Fruit fly (Drosophila melanogaster): ENCODE results near the gene N.
A peak's percentile ranks its signal among the peaks of the same experiment; 100 is the strongest.

Gene N

dm6 chrX:3139961-3140360 is 5.3 kb downstream of the N start:
- TF ChIP-seq CTCF (optimal IDR thresholded peaks at IDR 0.05), result no peak
- TF ChIP-seq CG8478 (optimal IDR thresholded peaks at IDR 0.05), result no peak

DNA sequence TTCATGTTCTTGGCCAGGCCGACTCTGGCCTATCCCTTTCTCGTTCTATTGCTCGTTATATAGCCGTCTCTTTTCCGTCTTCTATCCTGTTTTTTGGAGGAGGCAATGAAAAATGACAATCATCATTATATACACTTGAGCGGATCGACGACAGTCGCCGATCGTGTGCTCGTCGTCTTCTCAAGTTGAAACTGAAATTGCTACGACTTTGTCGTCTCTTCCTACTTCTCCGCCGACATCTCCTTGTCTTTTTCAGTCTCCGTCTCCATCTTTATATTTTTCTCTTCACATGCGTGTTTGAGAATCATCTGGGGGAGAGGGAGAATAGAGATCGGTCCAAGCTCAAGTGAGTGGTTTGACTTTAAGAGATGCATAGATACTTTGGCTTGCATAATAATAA is 6.1 kb downstream of the N start:
- TF ChIP-seq CTCF (optimal IDR thresholded peaks at IDR 0.05) (no peak), CG8478 (optimal IDR thresholded peaks at IDR 0.05) (no peak)

DNA sequence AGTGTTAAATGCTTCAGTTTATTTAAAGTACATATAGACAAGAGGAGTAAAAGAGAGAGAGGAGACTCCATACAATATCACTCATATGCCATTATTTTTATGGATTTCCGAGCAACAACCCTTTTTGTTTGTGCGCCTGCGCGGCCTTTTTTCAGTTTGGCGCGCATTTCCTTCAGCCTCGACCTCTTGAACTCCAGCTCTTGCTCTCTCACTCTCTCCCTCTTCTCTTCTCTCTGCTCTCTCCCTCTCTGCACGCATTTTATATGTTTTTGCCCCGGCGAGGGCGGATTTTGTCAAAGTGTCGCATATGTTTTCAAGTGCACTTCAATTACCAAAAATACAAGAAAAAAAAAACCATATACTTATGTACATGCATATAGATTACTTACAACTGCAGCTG is 7.4 kb downstream of the N start:
- TF ChIP-seq CTCF (optimal IDR thresholded peaks at IDR 0.05), result no peak
- no peak for TF ChIP-seq CG8478 (optimal IDR thresholded peaks at IDR 0.05)

DNA sequence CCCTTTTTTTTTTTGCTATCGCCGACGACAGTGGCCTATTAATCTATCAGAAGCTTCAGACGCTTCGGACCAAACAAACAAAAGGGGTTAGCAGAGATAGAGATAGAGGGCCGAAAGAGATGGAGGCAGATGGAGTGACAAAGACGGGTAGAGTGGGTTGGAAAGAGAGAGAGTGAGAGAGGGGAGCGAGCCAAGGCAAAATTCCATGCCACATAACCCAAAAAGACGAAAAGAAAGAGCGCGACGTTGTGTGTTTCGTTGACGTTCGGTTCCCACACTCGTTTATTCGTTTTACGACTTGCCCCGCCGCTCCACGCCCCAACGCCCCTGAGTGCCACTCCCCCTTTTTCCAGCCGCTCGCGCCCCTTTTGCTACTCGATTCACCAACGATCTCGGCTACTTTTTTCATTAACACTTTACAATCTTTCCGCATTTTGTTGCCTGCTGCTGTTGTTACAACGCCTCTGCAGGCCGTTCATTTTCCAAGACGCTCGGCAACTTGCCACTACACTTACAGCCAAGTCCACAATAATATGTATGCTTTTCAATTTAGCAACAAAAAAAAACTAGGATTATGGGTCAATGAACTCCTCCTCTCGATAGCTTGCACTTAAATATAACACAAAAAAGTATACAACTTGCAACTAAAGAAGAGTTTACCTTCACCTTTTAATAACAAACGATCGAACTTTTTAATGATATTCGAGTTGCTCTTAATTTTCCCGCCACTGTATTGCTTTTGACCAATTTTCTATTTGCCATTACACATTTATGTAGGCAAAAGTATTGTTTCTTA is 8.8 kb downstream of the N start:
- TF ChIP-seq CG8478 (optimal IDR thresholded peaks at IDR 0.05), result no peak
- no peak for TF ChIP-seq CTCF (optimal IDR thresholded peaks at IDR 0.05)

- TF ChIP-seq CG8478 (optimal IDR thresholded peaks at IDR 0.05), result no peak
- TF ChIP-seq CTCF (optimal IDR thresholded peaks at IDR 0.05), result no peak
Measured at dm6 chrX:3146995-3147394, 12.3 kb downstream of the N start.

- TF ChIP-seq CG8478 (optimal IDR thresholded peaks at IDR 0.05) (no peak), CTCF (optimal IDR thresholded peaks at IDR 0.05) (no peak)
Measured at dm6 chrX:3150655-3151486, 16.2 kb downstream of the N start.

DNA sequence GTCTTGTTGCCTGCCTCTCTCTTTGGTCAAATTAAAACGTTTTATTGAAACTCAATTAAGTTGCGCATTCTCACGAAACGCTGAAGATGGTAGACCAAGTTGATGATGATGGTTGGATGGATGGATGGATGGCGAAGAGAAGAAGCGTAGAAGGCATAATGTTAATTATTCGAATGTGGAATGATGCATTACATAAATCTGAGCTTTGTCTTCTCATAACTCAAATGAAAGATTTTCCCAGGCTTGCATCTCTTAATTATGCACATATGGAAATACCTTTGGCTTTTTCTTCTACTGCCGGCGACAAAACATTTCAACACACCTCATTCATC is 16.8 kb downstream of the N start:
- no peak for TF ChIP-seq CTCF (optimal IDR thresholded peaks at IDR 0.05)
- no peak for TF ChIP-seq CG8478 (optimal IDR thresholded peaks at IDR 0.05)

- TF ChIP-seq CTCF (optimal IDR thresholded peaks at IDR 0.05), result no peak
- no peak for TF ChIP-seq CG8478 (optimal IDR thresholded peaks at IDR 0.05)
Measured at dm6 chrX:3152280-3152679, 17.6 kb downstream of the N start.

- no peak for TF ChIP-seq CTCF (optimal IDR thresholded peaks at IDR 0.05)
- no peak for TF ChIP-seq CG8478 (optimal IDR thresholded peaks at IDR 0.05)
Measured at dm6 chrX:3157048-3157703, 22.5 kb downstream of the N start.

dm6 chrX:3158620-3159019 is 23.9 kb downstream of the N start:
- TF ChIP-seq CTCF (optimal IDR thresholded peaks at IDR 0.05) (no peak), CG8478 (optimal IDR thresholded peaks at IDR 0.05) (no peak)

DNA sequence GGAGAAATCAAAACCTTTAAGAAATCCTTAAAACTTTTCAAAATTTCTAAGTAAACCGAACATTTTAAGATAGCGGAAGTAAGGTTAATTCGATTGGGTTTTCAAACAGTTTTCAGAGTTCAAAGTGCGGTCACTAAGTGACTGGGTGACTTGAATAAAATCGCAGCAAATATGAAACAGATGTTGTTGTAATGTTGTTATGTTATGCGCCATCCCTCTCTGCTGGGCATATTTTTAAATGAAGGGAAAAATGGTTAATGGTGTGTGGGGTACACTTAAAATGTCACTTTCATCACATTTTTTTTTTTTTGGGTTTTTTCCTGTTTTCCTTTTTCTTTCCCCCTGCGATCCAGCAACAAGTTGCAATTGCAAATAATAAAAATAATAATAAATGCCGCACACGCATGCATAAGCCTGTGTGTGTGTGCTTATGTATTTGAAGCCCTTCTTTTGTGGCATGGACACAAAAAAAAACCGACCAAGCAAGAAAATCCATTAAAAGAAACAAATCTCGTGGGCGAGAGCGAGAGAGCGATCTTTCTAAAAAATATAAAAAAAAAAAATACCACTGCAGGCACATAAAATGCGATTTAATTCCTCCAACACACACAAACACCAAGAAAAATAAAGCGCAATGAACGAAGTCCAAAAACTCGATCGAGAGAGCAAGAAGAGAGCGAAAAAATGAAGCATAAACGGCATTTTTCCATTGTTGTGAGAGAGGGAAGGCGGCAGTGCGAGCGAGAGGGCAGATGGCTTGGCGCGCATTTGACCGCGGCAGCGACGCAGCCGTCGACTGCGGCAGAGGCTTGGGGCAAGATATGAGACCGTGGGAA is 27.1 kb downstream of the N start:
- TF ChIP-seq CTCF (optimal IDR thresholded peaks at IDR 0.05) (no peak), CG8478 (optimal IDR thresholded peaks at IDR 0.05) (no peak)

- no peak for TF ChIP-seq CG8478 (optimal IDR thresholded peaks at IDR 0.05)
- peak in 1 of 2 experiments; percentile 6 for TF ChIP-seq CTCF (optimal IDR thresholded peaks at IDR 0.05)
Measured at dm6 chrX:3162405-3163256, 28.0 kb downstream of the N start.

DNA sequence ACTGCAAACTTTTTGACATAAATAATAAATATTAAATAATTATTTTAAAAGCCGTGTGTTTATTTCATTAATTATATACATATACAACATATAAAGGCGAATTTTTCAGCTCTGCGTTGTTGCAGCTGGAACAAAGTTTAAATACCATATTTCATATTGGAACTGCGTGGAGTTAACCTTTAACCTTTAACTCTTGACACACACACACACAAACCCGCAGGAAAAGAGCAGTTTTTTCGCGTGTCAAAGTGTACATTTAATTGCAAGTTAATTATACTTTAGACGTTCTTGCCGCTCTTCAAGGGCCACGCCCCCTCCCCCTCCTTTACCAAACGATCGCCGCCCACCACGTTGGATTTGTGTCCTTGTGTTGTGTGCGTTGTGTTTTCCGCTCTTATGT is 37.5 kb downstream of the N start:
- no peak for TF ChIP-seq CG8478 (optimal IDR thresholded peaks at IDR 0.05)
- TF ChIP-seq CTCF (optimal IDR thresholded peaks at IDR 0.05), result no peak

dm6 chrX:3173072-3173471 is 38.4 kb downstream of the N start, which contains the start of gene CG18508:
CG18508 (minus strand) TSS chrX:3173140.
- TF ChIP-seq CTCF (optimal IDR thresholded peaks at IDR 0.05) (peak in 1 of 2 experiments; percentile 32), CG8478 (optimal IDR thresholded peaks at IDR 0.05) (no peak)
